Worm (Caenorhabditis elegans) whole organism, young adult: ENCODE results near the gene srh-138.
"Not testable (repeated sequence)": the region's sequence is repeated elsewhere in the genome, so short reads cannot be mapped to it uniquely, and the experiment has no call there.

Source experiments
- Y95B8A.8 ChIP-seq: fragments of 200-800 bp; sonication (Bioruptor generic); IDR thresholded peaks from 2 replicates; pipeline ENCODE4 v1.3.6; 2022; ENCODE audit warnings: missing genetic modification reagents, missing genetic modification characterization, missing compliant biosample characterization
- attf-6 ChIP-seq: fragments of 200-800 bp; sonication (Bioruptor generic); IDR thresholded peaks from 2 replicates; pipeline ENCODE4 v1.3.6; 2022; ENCODE audit warnings: missing genetic modification reagents, missing genetic modification characterization, missing compliant biosample characterization
- cebp-2 ChIP-seq: fragments of 200-800 bp; sonication (Bioruptor generic); IDR thresholded peaks from 2 replicates; pipeline ENCODE4 v1.3.6; 2022; ENCODE audit warnings: missing genetic modification characterization, missing compliant biosample characterization
- madf-10 ChIP-seq: sonication (generic microtip); optimal IDR thresholded peaks from 2 replicates; lab custom pipeline; 2016; ENCODE audit warnings: mild to moderate bottlenecking, missing genetic modification characterization, missing compliant biosample characterization
- nhr-179 ChIP-seq: sonication (generic microtip); optimal IDR thresholded peaks from 2 replicates; lab custom pipeline; 2016; ENCODE audit warnings: mild to moderate bottlenecking, missing genetic modification characterization, missing compliant biosample characterization
- pha-4 ChIP-seq: fragments of 150-350 bp; sonication (generic microtip); optimal IDR thresholded peaks from 2 replicates; lab custom pipeline; 2014; ENCODE audit warnings: missing biosample characterization, missing genetic modification reagents, missing genetic modification characterization
- unc-62 ChIP-seq: fragments of 150-350 bp; optimal IDR thresholded peaks from 2 replicates; lab custom pipeline; 2014; ENCODE audit warnings: missing biosample characterization, missing genetic modification reagents, missing genetic modification characterization

DNA sequence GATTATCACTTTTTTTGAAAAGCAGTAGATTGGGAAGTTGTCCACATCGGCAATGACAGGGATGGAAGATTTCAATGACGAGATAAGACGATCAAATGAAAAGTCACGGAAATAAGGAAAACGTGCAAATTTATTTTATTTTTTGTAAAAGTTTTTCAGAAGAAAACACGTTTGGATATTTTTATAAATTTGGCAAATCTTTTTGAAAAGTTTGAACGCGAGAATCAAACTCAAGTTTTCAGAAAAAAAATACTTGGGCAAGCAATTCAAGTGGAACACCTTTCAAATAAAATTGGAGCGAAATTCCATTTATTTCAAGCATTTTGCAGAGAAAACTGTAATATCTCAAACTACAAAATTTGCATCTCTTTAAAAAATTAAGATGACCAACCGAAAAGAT is 44.3 kb upstream of the srh-138 start, which contains the start of gene F36D3.5:
- TF ChIP-seq attf-6 (GFP tag; lab: Robert Waterston, UW); unc-62 (GFP tag; lab: Kevin White, UChicago); Y95B8A.8 (GFP tag; lab: Robert Waterston, UW); pha-4 (tag; lab: Kevin White, UChicago); nhr-179 (tag; lab: Kevin White, UChicago); madf-10; cebp-2: not testable (repeated sequence)
